Worm (Caenorhabditis elegans) whole organism, L4/young adult: ENCODE results near the gene C18G1.6.

ENCODE experiments used
- dao-5 ChIP-seq: sonication (generic microtip); optimal IDR thresholded peaks from 2 replicates; lab custom pipeline; 2016; ENCODE audit warnings: missing genotype, missing genetic modification characterization, moderate library complexity, missing compliant biosample characterization
- him-1 ChIP-seq: sonication (generic microtip); optimal IDR thresholded peaks from 2 replicates; lab custom pipeline; 2016; ENCODE audit warnings: missing genotype, missing genetic modification reagents, missing genetic modification characterization, missing compliant biosample characterization

DNA sequence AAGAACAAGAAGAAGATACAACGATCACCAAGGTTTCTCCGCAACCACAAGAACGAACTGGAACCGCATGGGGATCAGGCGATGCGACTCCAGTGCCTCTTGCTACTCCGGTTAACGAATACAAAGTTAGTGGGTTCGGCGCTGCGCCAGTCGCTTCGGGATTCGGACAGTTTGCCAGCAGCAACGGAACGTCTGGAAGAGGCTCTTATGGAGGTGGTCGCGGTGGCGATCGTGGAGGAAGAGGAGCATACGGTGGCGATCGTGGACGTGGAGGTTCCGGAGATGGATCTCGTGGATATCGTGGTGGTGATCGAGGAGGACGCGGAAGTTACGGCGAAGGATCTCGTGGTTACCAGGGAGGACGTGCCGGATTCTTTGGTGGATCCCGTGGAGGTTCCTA lies 7.6 kb downstream of the C18G1.6 start:
- TF ChIP-seq him-1 (tag; lab: Kevin White, UChicago): no peak
- no peak for TF ChIP-seq dao-5 (tag; lab: Kevin White, UChicago)
